Fruit fly (Drosophila melanogaster) whole organism: ENCODE data around the gene CG14100.

Source experiments
- CG8478 ChIP-seq: fragments of >200 bp; optimal IDR thresholded peaks from 2 replicates; lab custom pipeline; 2018; ENCODE audit warnings: inconsistent platforms
- Dll ChIP-seq: fragments of >200 bp; optimal IDR thresholded peaks from 2 replicates; lab custom pipeline; 2017
- pan ChIP-seq: fragments of >200 bp; optimal IDR thresholded peaks from 2 replicates; lab custom pipeline; 2017
- psq ChIP-seq: fragments of >200 bp; optimal IDR thresholded peaks from 2 replicates; lab custom pipeline; 2017
- usp ChIP-seq: fragments of >200 bp; optimal IDR thresholded peaks from 2 replicates; lab custom pipeline; 2017; ENCODE audit warnings: missing biosample characterization, missing genetic modification characterization, mixed read lengths

DNA sequence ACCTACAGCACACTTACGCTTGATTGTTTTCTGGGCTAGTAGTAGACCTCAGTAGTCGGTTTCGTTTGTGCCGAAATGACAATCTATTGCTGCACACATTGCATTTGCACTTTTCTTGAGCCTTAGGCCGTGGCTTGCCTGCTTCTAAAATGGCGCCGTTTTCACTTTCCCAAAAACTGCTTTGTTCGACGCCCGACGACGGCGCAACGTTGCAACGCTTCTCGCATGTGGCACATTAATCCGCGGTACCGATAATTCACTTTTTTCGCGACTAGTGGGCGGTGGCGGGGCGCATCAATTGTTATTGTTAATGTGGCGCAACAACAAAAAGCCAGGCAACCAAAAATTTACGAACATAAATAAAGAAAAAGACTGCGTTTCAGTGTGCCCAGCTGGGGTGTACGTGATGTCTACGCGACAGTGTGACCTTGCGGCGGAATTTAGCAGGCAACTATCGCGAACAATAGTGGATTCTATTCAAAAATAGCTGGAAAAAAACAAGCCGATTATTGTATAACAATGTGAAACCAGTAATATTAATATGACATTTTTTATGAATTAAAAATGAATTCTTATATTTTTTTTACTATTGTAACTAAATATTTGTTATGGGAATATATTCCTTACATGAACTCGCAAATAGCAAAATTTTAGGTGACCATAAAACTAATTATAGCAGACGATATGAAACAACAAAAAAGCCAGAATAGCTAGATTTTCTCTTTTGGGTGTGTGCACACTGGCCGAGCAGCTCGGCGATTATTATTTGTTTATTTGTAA is 8.2 kb upstream of the CG14100 start, which contains the start of the genes ash1 and Taf6:
- no peak for TF ChIP-seq CG8478 (lab: Kevin White, UChicago)
- TF ChIP-seq pan = no peak
- no peak for TF ChIP-seq usp (GFP tag; lab: Kevin White, UChicago)
- no peak for TF ChIP-seq psq (lab: Kevin White, UChicago)
- no peak for TF ChIP-seq Dll (lab: Kevin White, UChicago)
